Worm (Caenorhabditis elegans): ENCODE results near the gene srg-24.

DNA sequence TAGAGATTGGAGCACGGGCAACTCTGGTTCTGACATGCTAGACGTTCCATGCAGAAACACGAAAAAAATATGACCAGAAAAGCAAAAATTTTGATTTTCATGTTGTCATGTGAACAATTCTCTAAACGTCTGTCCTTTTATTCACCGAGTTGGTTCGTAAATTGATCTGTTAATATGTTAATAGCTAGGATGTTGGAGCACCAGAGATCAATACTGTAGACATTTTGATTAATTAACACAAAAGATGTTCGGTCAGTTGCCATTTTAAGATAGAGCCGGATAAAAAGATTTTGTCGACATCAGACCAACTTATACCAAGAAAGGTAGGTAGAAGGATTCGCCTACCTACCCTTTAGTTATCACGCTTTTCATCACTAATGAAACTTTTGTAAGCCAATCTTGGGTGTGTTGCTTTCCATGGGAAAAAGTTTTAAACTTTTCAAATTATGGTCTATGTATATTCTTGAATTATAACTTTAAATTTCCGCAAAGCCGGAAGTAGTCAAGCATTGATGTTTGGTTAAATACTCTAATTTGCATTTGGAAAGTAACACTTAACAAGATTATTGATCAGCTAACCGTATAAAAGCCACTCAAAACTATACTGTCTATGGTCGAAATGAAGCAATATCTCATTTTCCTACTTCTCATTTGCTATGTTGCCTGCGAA lies 49.2 kb upstream of the srg-24 start, which contains the start of the genes T10D4.11 and T10D4.1:
- no peak for TF ChIP-seq snpc-4 (tag; optimal IDR thresholded peaks at IDR 0.05)
- no peak for TF ChIP-seq nhr-237 (tag; optimal IDR thresholded peaks at IDR 0.05)
- no peak for TF ChIP-seq unc-62 (GFP tag; optimal IDR thresholded peaks at IDR 0.05)
- TF ChIP-seq ham-2 (GFP tag; optimal IDR thresholded peaks at IDR 0.05): no peak
